Worm (Caenorhabditis elegans) whole organism, late embryonic: Measurements from ENCODE around the gene sri-61.

ENCODE experiments used
- C38D4.7 ChIP-seq: fragments of 200-800 bp; sonication (Bioruptor generic); optimal IDR thresholded peaks from 2 replicates; lab custom pipeline; 2018; ENCODE audit warnings: mild to moderate bottlenecking, missing genetic modification characterization, moderate library complexity, missing compliant biosample characterization
- ama-1 ChIP-seq: fragments of 150-350 bp; optimal IDR thresholded peaks from 2 replicates; lab custom pipeline; 2014
- ceh-45 ChIP-seq: fragments of 200-800 bp; sonication (Bioruptor generic); IDR thresholded peaks from 2 replicates; pipeline ENCODE4 v1.3.6; 2022; ENCODE audit warnings: missing genetic modification reagents, missing genetic modification characterization, missing compliant biosample characterization
- fax-1 ChIP-seq: sonication (generic microtip); optimal IDR thresholded peaks from 2 replicates; lab custom pipeline; 2016; ENCODE audit warnings: missing genotype, missing genetic modification characterization, missing compliant biosample characterization
- hlh-13 ChIP-seq: fragments of 200-800 bp; sonication (Bioruptor generic); optimal IDR thresholded peaks from 2 replicates; lab custom pipeline; 2018; ENCODE audit warnings: mild to moderate bottlenecking, missing genetic modification characterization, missing compliant biosample characterization
- madf-2 ChIP-seq: sonication (generic microtip); optimal IDR thresholded peaks from 2 replicates; lab custom pipeline; 2017; ENCODE audit warnings: missing genetic modification characterization, missing compliant biosample characterization
- nfya-1 ChIP-seq: sonication (generic microtip); optimal IDR thresholded peaks from 2 replicates; lab custom pipeline; 2017; ENCODE audit warnings: missing genetic modification characterization, mild to moderate bottlenecking, missing compliant biosample characterization, antibody characterized with exemption, moderate library complexity
- nhr-232 ChIP-seq: sonication (generic microtip); optimal IDR thresholded peaks from 2 replicates; lab custom pipeline; 2016; ENCODE audit warnings: missing genetic modification characterization, missing compliant biosample characterization
- npax-4 ChIP-seq: sonication (generic microtip); optimal IDR thresholded peaks from 2 replicates; lab custom pipeline; 2016; ENCODE audit warnings: missing genetic modification characterization, missing compliant biosample characterization
- pha-4 ChIP-seq: fragments of 150-350 bp; optimal IDR thresholded peaks from 2 replicates; lab custom pipeline; 2018; ENCODE audit warnings: missing biosample characterization, missing genetic modification reagents, missing genetic modification characterization
- pqm-1 ChIP-seq: sonication (generic microtip); optimal IDR thresholded peaks from 2 replicates; lab custom pipeline; 2016; ENCODE audit warnings: missing genetic modification characterization, missing compliant biosample characterization
- tbx-2 ChIP-seq: sonication (generic microtip); optimal IDR thresholded peaks from 2 replicates; lab custom pipeline; 2016; ENCODE audit warnings: missing genetic modification characterization, missing compliant biosample characterization

DNA sequence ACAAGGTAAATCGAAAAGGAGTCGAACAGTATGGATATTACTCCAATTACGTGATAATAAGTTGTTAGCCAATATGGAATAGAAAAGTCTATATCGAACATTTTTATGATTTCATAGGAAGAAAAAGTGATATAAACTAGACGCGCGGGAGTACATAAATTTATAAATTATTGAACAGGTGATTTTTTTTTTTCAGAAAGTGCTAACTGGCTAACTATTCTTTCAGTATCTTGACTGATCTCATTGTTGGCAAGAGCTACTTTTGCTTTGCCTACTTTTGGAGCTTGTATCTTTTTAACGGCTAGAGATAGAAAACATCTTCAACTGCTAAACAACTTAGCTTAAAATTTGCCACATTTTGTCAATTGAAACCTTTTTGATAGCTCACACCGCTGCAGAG, 2.6 kb upstream of the sri-61 start, which contains the start of gene sri-60:
- no peak for TF ChIP-seq C38D4.7 (GFP tag; lab: Kevin White, UChicago)
- TF ChIP-seq nfya-1 (tag; lab: Kevin White, UChicago) = no peak
- TF ChIP-seq ama-1 (lab: Kevin White, UChicago) = no peak
- TF ChIP-seq pqm-1 (tag; lab: Kevin White, UChicago) = no peak
- no peak for TF ChIP-seq ceh-45 (GFP tag; lab: Robert Waterston, UW)
- no peak for TF ChIP-seq hlh-13 (GFP tag; lab: Kevin White, UChicago)
- TF ChIP-seq madf-2 (tag; lab: Kevin White, UChicago) = no peak
- TF ChIP-seq fax-1 (tag; lab: Kevin White, UChicago) = no peak
- no peak for TF ChIP-seq nhr-232
- no peak for TF ChIP-seq pha-4 (tag; lab: Kevin White, UChicago)
- TF ChIP-seq tbx-2 = no peak
- no peak for TF ChIP-seq npax-4
